Fruit fly (Drosophila melanogaster) whole organism, embryonic: ENCODE results near the gene Rcd2.
"Not testable (repeated sequence)": the region's sequence is repeated elsewhere in the genome, so short reads cannot be mapped to it uniquely, and the experiment has no call there.

Experiments used
- ATbp ChIP-seq: fragments of 200-800 bp; sonication (Bioruptor generic); optimal IDR thresholded peaks from 2 replicates; lab custom pipeline; 2017; ENCODE audit warnings: missing biosample characterization, mild to moderate bottlenecking, missing genetic modification characterization, missing genetic modification reagents
- Bteb2 ChIP-seq: fragments of 200-800 bp; sonication (Bioruptor generic); optimal IDR thresholded peaks from 2 replicates; lab custom pipeline; 2016; ENCODE audit warnings: missing biosample characterization, missing genetic modification characterization
- CG10267 ChIP-seq: fragments of 200-800 bp; sonication (Bioruptor generic); optimal IDR thresholded peaks from 2 replicates; lab custom pipeline; 2018; ENCODE audit warnings: missing biosample characterization, mild to moderate bottlenecking, missing genetic modification characterization, moderate library complexity
- CG11456 ChIP-seq: fragments of 200-800 bp; sonication (Bioruptor generic); IDR thresholded peaks from 3 replicates; pipeline ENCODE4 v1.3.6; 2022; ENCODE audit warnings: missing biosample characterization, missing genetic modification characterization
- CG14860 ChIP-seq: fragments of 200-800 bp; sonication (Bioruptor generic); IDR thresholded peaks from 3 replicates; pipeline ENCODE4 v1.3.6; 2022; ENCODE audit warnings: missing biosample characterization, missing genetic modification characterization; ENCODE audit not compliant: partially characterized antibody
- CG16813 ChIP-seq: fragments of 200-800 bp; sonication (Bioruptor generic); IDR thresholded peaks from 3 replicates; pipeline ENCODE4 v1.3.6; 2022; ENCODE audit warnings: missing biosample characterization, missing genetic modification characterization; ENCODE audit not compliant: partially characterized antibody
- CG17328 ChIP-seq: fragments of 200-800 bp; sonication (Bioruptor generic); IDR thresholded peaks from 2 replicates; pipeline ENCODE4 v1.3.6; 2022; ENCODE audit warnings: missing biosample characterization, missing genetic modification characterization
- CG2116 ChIP-seq: fragments of 200-800 bp; sonication (Bioruptor generic); optimal IDR thresholded peaks from 3 replicates; lab custom pipeline; 2018; ENCODE audit warnings: missing biosample characterization, mild to moderate bottlenecking, missing genetic modification characterization
- CG3838 ChIP-seq: fragments of 200-800 bp; sonication (Bioruptor generic); optimal IDR thresholded peaks from 3 replicates; lab custom pipeline; 2016; ENCODE audit warnings: missing biosample characterization, missing genetic modification characterization
- CG6683 ChIP-seq: fragments of 200-800 bp; sonication (Bioruptor generic); optimal IDR thresholded peaks from 2 replicates; lab custom pipeline; 2017; ENCODE audit warnings: missing biosample characterization, mild to moderate bottlenecking, missing genetic modification characterization, missing genetic modification reagents
- CG6765 ChIP-seq: fragments of 200-800 bp; sonication (Bioruptor generic); optimal IDR thresholded peaks from 3 replicates; lab custom pipeline; 2017; ENCODE audit warnings: missing biosample characterization, mild to moderate bottlenecking, missing genetic modification characterization
- CG6791 ChIP-seq: fragments of 200-800 bp; sonication (Bioruptor generic); IDR thresholded peaks from 3 replicates; pipeline ENCODE4 v1.3.6; 2022; ENCODE audit warnings: missing biosample characterization, missing genetic modification characterization; ENCODE audit not compliant: partially characterized antibody
- CG7786 ChIP-seq: fragments of 200-800 bp; sonication (Bioruptor generic); optimal IDR thresholded peaks from 2 replicates; lab custom pipeline; 2016; ENCODE audit warnings: missing biosample characterization, missing genetic modification characterization
- CG7963 ChIP-seq: fragments of 200-800 bp; sonication (Bioruptor generic); IDR thresholded peaks from 3 replicates; pipeline ENCODE4 v1.3.6; 2022; ENCODE audit warnings: missing biosample characterization, missing genetic modification characterization; ENCODE audit not compliant: partially characterized antibody
- CG9932 ChIP-seq: fragments of 200-800 bp; sonication (Bioruptor generic); IDR thresholded peaks from 2 replicates; pipeline ENCODE4 v1.3.6; 2022; ENCODE audit warnings: missing biosample characterization, missing genetic modification characterization
- CkIIα-i1 ChIP-seq: fragments of 200-800 bp; sonication (Bioruptor generic); IDR thresholded peaks from 2 replicates; pipeline ENCODE4 v1.3.6; 2022; ENCODE audit warnings: missing biosample characterization, missing genetic modification characterization
- Dip3 ChIP-seq: fragments of 200-800 bp; sonication (Bioruptor generic); optimal IDR thresholded peaks from 3 replicates; lab custom pipeline; 2016; ENCODE audit warnings: missing biosample characterization, missing genetic modification characterization
- Dll ChIP-seq: fragments of 200-800 bp; sonication (Bioruptor generic); IDR thresholded peaks from 4 replicates; pipeline ENCODE4 v1.3.6; 2022; ENCODE audit warnings: missing biosample characterization, missing genetic modification characterization; ENCODE audit not compliant: partially characterized antibody
- Ets65A ChIP-seq: fragments of 200-800 bp; sonication (Bioruptor generic); peaks from one replicate; lab custom pipeline; 2016; ENCODE audit warnings: missing biosample characterization, missing genetic modification characterization
- HLH4C ChIP-seq: fragments of 200-800 bp; sonication (Bioruptor generic); IDR thresholded peaks from 3 replicates; pipeline ENCODE4 v1.3.6; 2022; ENCODE audit warnings: missing biosample characterization, missing genetic modification characterization; ENCODE audit not compliant: partially characterized antibody
- Lim3 ChIP-seq: fragments of 200-800 bp; sonication (Bioruptor generic); IDR thresholded peaks from 2 replicates; pipeline ENCODE4 v1.3.6; 2022; ENCODE audit warnings: missing biosample characterization, missing genetic modification characterization
- Rx ChIP-seq: fragments of 200-800 bp; sonication (Bioruptor generic); IDR thresholded peaks from 2 replicates; pipeline ENCODE4 v1.3.6; 2022; ENCODE audit warnings: missing biosample characterization, missing genetic modification characterization
- Scr ChIP-seq: fragments of 200-800 bp; sonication (Bioruptor generic); IDR thresholded peaks from 2 replicates; pipeline ENCODE4 v1.3.6; 2022; ENCODE audit warnings: missing biosample characterization, missing genetic modification characterization; ENCODE audit not compliant: partially characterized antibody
- Sox100B ChIP-seq: fragments of 200-800 bp; sonication (Bioruptor generic); optimal IDR thresholded peaks from 3 replicates; lab custom pipeline; 2018; ENCODE audit warnings: missing biosample characterization, mild to moderate bottlenecking, missing genetic modification characterization
- al ChIP-seq: fragments of 200-800 bp; sonication (Bioruptor generic); IDR thresholded peaks from 2 replicates; pipeline ENCODE4 v1.3.6; 2022; ENCODE audit warnings: missing biosample characterization, missing genetic modification characterization
- croc ChIP-seq: fragments of 200-800 bp; sonication (Bioruptor generic); conservative IDR thresholded peaks from 3 replicates; pipeline ENCODE4 v1.3.6; 2022; ENCODE audit warnings: missing biosample characterization, missing genetic modification characterization
- eve ChIP-seq, 2 experiments: fragments of >200 bp; optimal IDR thresholded peaks; 2 replicates each; lab custom pipeline; 2017; ENCODE audit warnings: missing biosample characterization in 2 of 2, missing genetic modification characterization in 2 of 2
- inv ChIP-seq: fragments of 200-800 bp; sonication (Bioruptor generic); IDR thresholded peaks from 2 replicates; pipeline ENCODE4 v1.3.6; 2022; ENCODE audit warnings: missing biosample characterization, missing genetic modification characterization; ENCODE audit not compliant: partially characterized antibody
- knrl ChIP-seq: fragments of 200-800 bp; sonication (Bioruptor generic); IDR thresholded peaks from 3 replicates; pipeline ENCODE4 v1.3.6; 2022; ENCODE audit warnings: missing biosample characterization, missing genetic modification characterization; ENCODE audit not compliant: partially characterized antibody
- lov ChIP-seq, 2 experiments: fragments of 200-800 bp in 1 of 2; fragments of >200 bp in 1 of 2; sonication (Bioruptor generic) in 1 of 2; IDR thresholded peaks in 1 of 2; optimal IDR thresholded peaks in 1 of 2; 2 replicates in 1 of 2; 3 replicates in 1 of 2; pipeline versions ENCODE4 v1.3.6 to Lab custom; 2017 to 2022; ENCODE audit warnings: missing biosample characterization in 1 of 2, missing genetic modification characterization in 1 of 2
- mld ChIP-seq: fragments of 200-800 bp; sonication (Bioruptor generic); IDR thresholded peaks from 3 replicates; pipeline ENCODE4 v1.3.6; 2022; ENCODE audit warnings: missing biosample characterization, missing genetic modification characterization; ENCODE audit not compliant: partially characterized antibody
- nerfin-1 ChIP-seq: fragments of 200-800 bp; sonication (Bioruptor generic); optimal IDR thresholded peaks from 3 replicates; lab custom pipeline; 2019; ENCODE audit warnings: missing biosample characterization, mild to moderate bottlenecking, missing genetic modification characterization, moderate library complexity
- nerfin-2 ChIP-seq: fragments of 200-800 bp; sonication (Bioruptor generic); IDR thresholded peaks from 2 replicates; pipeline ENCODE4 v1.3.6; 2022; ENCODE audit warnings: missing biosample characterization, missing genetic modification characterization; ENCODE audit not compliant: partially characterized antibody
- sens ChIP-seq: fragments of 200-800 bp; sonication (Bioruptor generic); peaks from one replicate; lab custom pipeline; 2016; ENCODE audit warnings: missing biosample characterization, missing genetic modification characterization
- tna ChIP-seq: fragments of 200-800 bp; sonication (Bioruptor generic); IDR thresholded peaks from 2 replicates; pipeline ENCODE4 v1.3.6; 2022; ENCODE audit warnings: missing biosample characterization, missing genetic modification characterization; ENCODE audit not compliant: partially characterized antibody
- unc-4 ChIP-seq: fragments of 200-800 bp; sonication (Bioruptor generic); IDR thresholded peaks from 2 replicates; pipeline ENCODE4 v1.3.6; 2022; ENCODE audit warnings: missing biosample characterization, missing genetic modification characterization; ENCODE audit not compliant: partially characterized antibody
- vnd ChIP-seq: fragments of 200-800 bp; sonication (Bioruptor generic); IDR thresholded peaks from 3 replicates; pipeline ENCODE4 v1.3.6; 2022; ENCODE audit warnings: missing biosample characterization, missing genetic modification characterization; ENCODE audit not compliant: partially characterized antibody
- wek ChIP-seq: fragments of 200-800 bp; sonication (Bioruptor generic); optimal IDR thresholded peaks from 3 replicates; lab custom pipeline; 2018; ENCODE audit warnings: missing biosample characterization, mild to moderate bottlenecking, missing genetic modification characterization, moderate library complexity

Gene Rcd2

dm6 chr3L:20505732-20506131 is 34.5 kb downstream of the Rcd2 start, which contains the start of gene CG5078:
CG5078 (plus strand) TSS chr3L:20506032.
- TF ChIP-seq sens (GFP tag; lab: Kevin White, UChicago) (peak; percentile 2), CkIIα-i1 (GFP tag; lab: Robert Waterston, UW) (no peak), CG6683 (no peak), CG6765 (GFP tag; lab: Kevin White, UChicago) (no peak), Ets65A (GFP tag; lab: Kevin White, UChicago) (peak; percentile 66)

dm6 chr3L:20503886-20504285 is 36.3 kb downstream of the Rcd2 start, which contains the start of gene CG17637:
CG17637 (plus strand) TSS chr3L:20504186.
- TF ChIP-seq ATbp; CG7963 (GFP tag; lab: Robert Waterston, UW); wek (GFP tag; lab: Kevin White, UChicago): not testable (repeated sequence)
- TF ChIP-seq, all 482 proteins: peak for 0; not testable (repeated sequence) for 482

- TF ChIP-seq croc (GFP tag; lab: Robert Waterston, UW) (no peak), Bteb2 (GFP tag; lab: Kevin White, UChicago) (no peak), CG7963 (GFP tag; lab: Robert Waterston, UW) (peak; percentile 42; the same call in 2 of the 3 replicates), CG16813 (GFP tag; lab: Robert Waterston, UW) (peak; percentile 78), HLH4C (GFP tag; lab: Robert Waterston, UW) (peak; percentile 62; the same call in 2 of the 3 replicates), CG10267 (no peak), CG17328 (GFP tag; lab: Robert Waterston, UW) (no peak), mld (0 out of 3 replicates have a peak, but pooled peaks have one; percentile 35), CG14860 (GFP tag; lab: Robert Waterston, UW) (peak; percentile 58; the same call in 2 of the 3 replicates), tna (GFP tag; lab: Robert Waterston, UW) (peak; percentile 50; the same call in 1 of the 2 replicates), CG9932 (GFP tag; lab: Robert Waterston, UW) (no peak), nerfin-1 (tag; lab: Kevin White, UChicago) (no peak), CG7786 (GFP tag; lab: Kevin White, UChicago) (no peak), knrl (GFP tag; lab: Robert Waterston, UW) (peak; percentile 11; the same call in 1 of the 3 replicates), eve (GFP tag; optimal IDR thresholded peaks at IDR 0.05; lab: Kevin White, UChicago) (no peak), unc-4 (no peak), CG6791 (GFP tag; lab: Robert Waterston, UW) (peak; percentile 54; the same call in 2 of the 3 replicates), inv (peak; percentile 25; the same call in 1 of the 2 replicates), CG2116 (GFP tag; lab: Kevin White, UChicago) (no peak), Ets65A (GFP tag; lab: Kevin White, UChicago) (peak; percentile 52), Dip3 (GFP tag; lab: Kevin White, UChicago) (no peak), CG3838 (GFP tag; lab: Kevin White, UChicago) (no peak), nerfin-2 (GFP tag; lab: Robert Waterston, UW) (peak; percentile 54), Dll (GFP tag; lab: Robert Waterston, UW) (0 out of 4 replicates have a peak, but pooled peaks have one; percentile 24), lov (optimal IDR thresholded peaks at IDR 0.05; lab: Kevin White, UChicago) (no peak), lov (GFP tag; IDR thresholded peaks at IDR 0.05; lab: Robert Waterston, UW) (no peak), Lim3 (GFP tag; lab: Robert Waterston, UW) (no peak), Scr (GFP tag; lab: Robert Waterston, UW) (peak; percentile 46), Rx (GFP tag; lab: Robert Waterston, UW) (no peak), CG11456 (GFP tag; lab: Robert Waterston, UW) (no peak), vnd (GFP tag; lab: Robert Waterston, UW) (0 out of 3 replicates have a peak, but pooled peaks have one; percentile 36), Sox100B (GFP tag; lab: Kevin White, UChicago) (no peak), al (GFP tag; lab: Robert Waterston, UW) (no peak)
- TF ChIP-seq, all 482 proteins: peak for 14
Measured at dm6 chr3L:20503256-20503655, 37.0 kb downstream of the Rcd2 start.
